Worm (Caenorhabditis elegans) whole organism, L4/young adult: ENCODE results near the gene srd-20.

Experiments
- W03F9.2 ChIP-seq: fragments of 150-350 bp; optimal IDR thresholded peaks from 2 replicates; lab custom pipeline; 2014; ENCODE audit warnings: missing biosample characterization, missing genetic modification characterization
- dao-5 ChIP-seq: sonication (generic microtip); optimal IDR thresholded peaks from 2 replicates; lab custom pipeline; 2016; ENCODE audit warnings: missing genotype, missing genetic modification characterization, moderate library complexity, missing compliant biosample characterization
- him-1 ChIP-seq: sonication (generic microtip); optimal IDR thresholded peaks from 2 replicates; lab custom pipeline; 2016; ENCODE audit warnings: missing genotype, missing genetic modification reagents, missing genetic modification characterization, missing compliant biosample characterization

ce11 chrV:6022076-6022475 lies 33.3 kb upstream of the srd-20 start:
- no peak for TF ChIP-seq W03F9.2
- TF ChIP-seq him-1 (tag; lab: Kevin White, UChicago) = no peak
- no peak for TF ChIP-seq dao-5
